Worm (Caenorhabditis elegans) whole organism, mixed stage, embryonic: ENCODE data around the gene T09D3.8.

Experiments used
- M03D4.4 ChIP-seq: sonication (generic microtip); optimal IDR thresholded peaks from 2 replicates; lab custom pipeline; 2017; ENCODE audit warnings: mild to moderate bottlenecking, missing genetic modification characterization, missing compliant biosample characterization
- blmp-1 ChIP-seq: fragments of 150-350 bp; optimal IDR thresholded peaks from 2 replicates; lab custom pipeline; 2014; ENCODE audit warnings: missing biosample characterization, missing genetic modification characterization
- ceh-39 ChIP-seq: fragments of 150-350 bp; optimal IDR thresholded peaks from 2 replicates; lab custom pipeline; 2014; ENCODE audit warnings: missing biosample characterization, missing genetic modification characterization
- ceh-43 ChIP-seq: fragments of 200-800 bp; sonication (Bioruptor generic); optimal IDR thresholded peaks from 2 replicates; lab custom pipeline; 2018; ENCODE audit warnings: mild to moderate bottlenecking, missing genetic modification characterization, moderate library complexity, missing compliant biosample characterization
- ceh-83 ChIP-seq: fragments of 200-800 bp; sonication (Bioruptor generic); optimal IDR thresholded peaks from 2 replicates; lab custom pipeline; 2018; ENCODE audit warnings: mild to moderate bottlenecking, missing genetic modification characterization, missing compliant biosample characterization
- ces-1 ChIP-seq: fragments of 150-350 bp; optimal IDR thresholded peaks from 2 replicates; lab custom pipeline; 2014; ENCODE audit warnings: missing biosample characterization, missing genetic modification reagents, missing genetic modification characterization
- cnd-1 ChIP-seq: fragments of 200-800 bp; sonication (Bioruptor generic); optimal IDR thresholded peaks from 2 replicates; lab custom pipeline; 2018; ENCODE audit warnings: mild to moderate bottlenecking, missing genetic modification characterization, missing compliant biosample characterization
- drap-1 ChIP-seq: fragments of 200-800 bp; sonication (Bioruptor generic); optimal IDR thresholded peaks from 3 replicates; lab custom pipeline; 2018; ENCODE audit warnings: mild to moderate bottlenecking, missing genetic modification characterization, missing compliant biosample characterization
- elt-1 ChIP-seq: sonication (generic microtip); optimal IDR thresholded peaks from 2 replicates; lab custom pipeline; 2017; ENCODE audit warnings: missing genetic modification characterization, mild to moderate bottlenecking, missing compliant biosample characterization, antibody characterized with exemption, moderate library complexity, borderline replicate concordance; ENCODE audit not compliant: insufficient read depth
- flh-1 ChIP-seq: fragments of 200-800 bp; sonication (Bioruptor generic); optimal IDR thresholded peaks from 2 replicates; lab custom pipeline; 2018; ENCODE audit warnings: mild to moderate bottlenecking, missing genetic modification characterization, moderate library complexity, missing compliant biosample characterization
- ham-2 ChIP-seq: fragments of 200-800 bp; sonication (Bioruptor generic); optimal IDR thresholded peaks from 2 replicates; lab custom pipeline; 2018; ENCODE audit warnings: mild to moderate bottlenecking, missing genetic modification characterization, missing compliant biosample characterization
- hlh-1 ChIP-seq: fragments of 150-350 bp; optimal IDR thresholded peaks from 2 replicates; lab custom pipeline; 2014; ENCODE audit warnings: missing biosample characterization, missing genetic modification reagents, missing genetic modification characterization
- lin-13 ChIP-seq: fragments of 150-350 bp; optimal IDR thresholded peaks from 2 replicates; lab custom pipeline; 2014; ENCODE audit warnings: missing biosample characterization, missing genetic modification characterization
- lin-32 ChIP-seq: fragments of 200-800 bp; sonication (Bioruptor generic); optimal IDR thresholded peaks from 2 replicates; lab custom pipeline; 2018; ENCODE audit warnings: mild to moderate bottlenecking, missing genetic modification characterization, missing compliant biosample characterization
- lsy-2 ChIP-seq: fragments of 150-350 bp; optimal IDR thresholded peaks from 2 replicates; lab custom pipeline; 2014; ENCODE audit warnings: missing biosample characterization, missing genetic modification characterization
- mab-5 ChIP-seq: fragments of 150-350 bp; optimal IDR thresholded peaks from 2 replicates; lab custom pipeline; 2014; ENCODE audit warnings: missing biosample characterization, missing genetic modification characterization
- mep-1 ChIP-seq: fragments of 150-350 bp; optimal IDR thresholded peaks from 2 replicates; lab custom pipeline; 2017; ENCODE audit warnings: missing biosample characterization, missing genetic modification reagents, missing genetic modification characterization, inconsistent platforms
- mls-2 ChIP-seq: sonication (generic microtip); optimal IDR thresholded peaks from 2 replicates; lab custom pipeline; 2016; ENCODE audit warnings: mild to moderate bottlenecking, missing genetic modification characterization, moderate library complexity, missing compliant biosample characterization
- nhr-12 ChIP-seq: fragments of 150-350 bp; optimal IDR thresholded peaks from 2 replicates; lab custom pipeline; 2014; ENCODE audit warnings: missing biosample characterization, missing genetic modification characterization
- nhr-2 ChIP-seq: fragments of 150-350 bp; optimal IDR thresholded peaks from 2 replicates; lab custom pipeline; 2014; ENCODE audit warnings: missing biosample characterization, missing genetic modification characterization
- nhr-237 ChIP-seq: fragments of 150-350 bp; optimal IDR thresholded peaks from 2 replicates; lab custom pipeline; 2014; ENCODE audit warnings: missing biosample characterization, missing genetic modification characterization
- nhr-28 ChIP-seq: fragments of 150-350 bp; optimal IDR thresholded peaks from 2 replicates; lab custom pipeline; 2014; ENCODE audit warnings: missing biosample characterization, missing genetic modification characterization
- nhr-76 ChIP-seq: sonication (generic microtip); optimal IDR thresholded peaks from 2 replicates; lab custom pipeline; 2017; ENCODE audit warnings: missing biosample characterization, missing genetic modification characterization
- pha-4 ChIP-seq: fragments of 150-350 bp; optimal IDR thresholded peaks from 2 replicates; lab custom pipeline; 2018; ENCODE audit warnings: missing biosample characterization, missing genetic modification reagents, missing genetic modification characterization
- snpc-4 ChIP-seq: fragments of 150-350 bp; optimal IDR thresholded peaks from 2 replicates; lab custom pipeline; 2014; ENCODE audit warnings: missing biosample characterization, missing genetic modification characterization
- tbx-8 ChIP-seq: fragments of 200-800 bp; sonication (Bioruptor generic); optimal IDR thresholded peaks from 2 replicates; lab custom pipeline; 2018; ENCODE audit warnings: mild to moderate bottlenecking, missing genetic modification characterization, moderate library complexity, missing compliant biosample characterization
- unc-120 ChIP-seq: sonication (generic microtip); optimal IDR thresholded peaks from 2 replicates; lab custom pipeline; 2017; ENCODE audit warnings: missing genetic modification characterization, missing compliant biosample characterization; ENCODE audit not compliant: poor library complexity, severe bottlenecking
- unc-39 ChIP-seq: fragments of 150-350 bp; optimal IDR thresholded peaks from 2 replicates; lab custom pipeline; 2014; ENCODE audit warnings: missing biosample characterization, missing genetic modification characterization
- unc-62 ChIP-seq: fragments of 150-350 bp; optimal IDR thresholded peaks from 2 replicates; lab custom pipeline; 2014; ENCODE audit warnings: missing biosample characterization, missing genetic modification reagents, missing genetic modification characterization
- zip-8 ChIP-seq: fragments of 150-350 bp; optimal IDR thresholded peaks from 2 replicates; lab custom pipeline; 2014; ENCODE audit warnings: missing biosample characterization, missing genetic modification characterization
- ztf-11 ChIP-seq: fragments of 150-350 bp; optimal IDR thresholded peaks from 2 replicates; lab custom pipeline; 2014; ENCODE audit warnings: missing biosample characterization, missing genetic modification characterization

T09D3.8 gene

DNA sequence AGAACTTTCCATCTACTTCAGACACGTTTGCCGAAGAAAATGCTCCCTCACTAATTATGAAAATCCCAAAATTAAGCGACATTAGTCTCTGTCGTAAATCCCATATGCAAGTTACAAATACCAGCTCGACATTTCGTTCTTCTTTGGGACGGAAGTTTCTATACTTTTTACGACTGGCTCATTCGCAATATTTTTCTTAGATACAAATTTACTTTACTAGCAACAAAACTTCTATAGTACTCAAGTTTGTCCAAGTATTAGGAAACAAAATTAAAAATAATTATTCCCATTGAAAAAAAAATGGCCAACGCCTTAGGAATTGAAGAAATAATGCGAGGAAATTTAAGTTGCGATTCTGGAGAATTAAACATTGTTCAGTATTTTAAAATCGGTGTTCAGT, 34.0 kb upstream of the T09D3.8 start, which contains the start of gene srg-26:
Gene srg-26, plus strand, starts transcription at position 301 of the 400 bp plus-strand sequence.
- TF ChIP-seq mls-2 (tag; lab: Kevin White, UChicago) (no peak), mep-1 (tag; lab: Kevin White, UChicago) (no peak), nhr-28 (tag; lab: Kevin White, UChicago) (no peak), blmp-1 (tag; lab: Kevin White, UChicago) (no peak), ztf-11 (no peak), pha-4 (no peak), nhr-237 (tag; lab: Kevin White, UChicago) (no peak), unc-39 (tag; lab: Kevin White, UChicago) (no peak), tbx-8 (GFP tag; lab: Kevin White, UChicago) (no peak)

DNA sequence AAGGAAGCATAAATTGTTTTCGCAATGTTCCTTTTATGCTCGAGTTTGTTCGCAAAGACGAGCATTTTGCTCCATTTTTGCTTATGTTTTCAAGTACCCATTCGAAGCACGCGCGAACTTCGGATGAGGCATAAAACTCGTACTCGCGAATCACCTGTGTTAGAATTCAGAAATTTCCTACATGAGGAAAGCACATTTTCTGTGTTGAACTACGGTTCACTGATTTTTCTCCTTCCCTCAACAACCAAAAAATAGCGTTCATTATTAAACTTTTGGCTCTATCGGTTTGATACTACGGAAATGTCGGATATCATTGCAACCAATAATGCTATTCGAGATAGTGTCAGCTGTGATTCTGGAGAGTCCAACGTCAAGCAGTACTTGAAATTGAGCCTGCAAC, 30.4 kb upstream of the T09D3.8 start, which contains the start of gene srg-28:
Gene srg-28, plus strand, starts transcription at position 301 of the 400 bp plus-strand sequence.
- TF ChIP-seq ceh-83 (GFP tag; lab: Kevin White, UChicago), result no peak
- no peak for TF ChIP-seq cnd-1 (tag; lab: Kevin White, UChicago)
- no peak for TF ChIP-seq unc-120
- no peak for TF ChIP-seq nhr-76 (tag; lab: Kevin White, UChicago)
- no peak for TF ChIP-seq nhr-12 (tag; lab: Kevin White, UChicago)
- no peak for TF ChIP-seq elt-1
- TF ChIP-seq unc-39 (tag; lab: Kevin White, UChicago), result no peak
- TF ChIP-seq ztf-11, result no peak
- TF ChIP-seq ham-2 (GFP tag; lab: Kevin White, UChicago), result no peak
- TF ChIP-seq hlh-1 (tag; lab: Kevin White, UChicago), result no peak
- TF ChIP-seq lsy-2 (tag; lab: Kevin White, UChicago), result no peak
- no peak for TF ChIP-seq unc-62 (GFP tag; lab: Kevin White, UChicago)
- no peak for TF ChIP-seq lin-32 (GFP tag; lab: Kevin White, UChicago)
- no peak for TF ChIP-seq ces-1 (GFP tag; lab: Kevin White, UChicago)
- TF ChIP-seq, all 35 proteins: peak for 0

DNA sequence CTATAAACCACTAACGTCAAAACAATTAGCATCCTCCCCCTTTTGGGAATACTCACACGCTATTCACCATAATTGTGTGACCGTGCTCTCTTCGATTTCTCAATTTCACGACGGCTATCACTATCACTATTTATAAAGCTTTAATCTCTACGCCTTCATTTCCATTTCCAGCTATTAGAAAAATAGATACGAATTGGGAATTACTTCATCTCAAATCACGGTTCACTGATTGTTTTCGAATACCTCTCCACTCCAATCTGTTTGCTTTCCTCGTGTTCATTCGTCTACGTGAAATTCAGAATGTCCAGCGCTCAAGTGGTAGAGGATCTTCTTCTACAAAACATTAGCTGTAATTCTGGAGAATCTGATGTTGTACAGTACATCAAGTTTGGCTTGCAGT, 28.1 kb upstream of the T09D3.8 start, which contains the start of gene srg-29:
Gene srg-29, plus strand, starts transcription at position 301 of the 400 bp plus-strand sequence.
- no peak for TF ChIP-seq M03D4.4 (tag; lab: Kevin White, UChicago)
- TF ChIP-seq ceh-43 (GFP tag; lab: Kevin White, UChicago), result no peak

DNA sequence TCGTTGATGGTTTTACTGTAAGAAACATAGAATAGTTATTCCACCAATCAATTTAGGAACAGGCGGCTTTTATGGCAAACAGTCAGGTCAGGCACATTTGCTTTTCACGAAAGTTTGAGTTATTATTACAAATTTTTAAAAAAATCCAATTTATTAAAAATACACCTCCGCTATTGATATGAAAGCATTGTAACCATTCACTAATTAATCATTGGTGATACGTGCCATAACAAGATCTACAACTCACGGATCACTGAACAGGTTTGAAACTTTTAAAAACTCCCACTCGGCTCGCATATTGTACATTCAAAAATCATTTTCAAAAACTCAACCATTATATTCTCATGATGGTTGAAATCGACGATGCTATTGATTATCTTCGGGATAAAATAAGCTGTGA, 25.5 kb upstream of the T09D3.8 start, which contains the start of gene srg-27:
Gene srg-27, plus strand, starts transcription at position 301 of the 400 bp plus-strand sequence.
- TF ChIP-seq ceh-83 (GFP tag; lab: Kevin White, UChicago), result no peak
- TF ChIP-seq ceh-39 (tag; lab: Kevin White, UChicago), result no peak
- no peak for TF ChIP-seq hlh-1 (tag; lab: Kevin White, UChicago)
- TF ChIP-seq cnd-1 (tag; lab: Kevin White, UChicago), result no peak
- TF ChIP-seq unc-39 (tag; lab: Kevin White, UChicago), result no peak
- no peak for TF ChIP-seq lsy-2 (tag; lab: Kevin White, UChicago)
- TF ChIP-seq ham-2 (GFP tag; lab: Kevin White, UChicago), result no peak
- no peak for TF ChIP-seq tbx-8 (GFP tag; lab: Kevin White, UChicago)
- no peak for TF ChIP-seq ceh-43 (GFP tag; lab: Kevin White, UChicago)
- no peak for TF ChIP-seq zip-8 (tag; lab: Kevin White, UChicago)
- TF ChIP-seq nhr-2, result no peak
- TF ChIP-seq mab-5 (tag; lab: Kevin White, UChicago), result no peak
- TF ChIP-seq nhr-28 (tag; lab: Kevin White, UChicago), result no peak
- TF ChIP-seq ces-1 (GFP tag; lab: Kevin White, UChicago), result no peak
- no peak for TF ChIP-seq drap-1
- no peak for TF ChIP-seq mep-1 (tag; lab: Kevin White, UChicago)

DNA sequence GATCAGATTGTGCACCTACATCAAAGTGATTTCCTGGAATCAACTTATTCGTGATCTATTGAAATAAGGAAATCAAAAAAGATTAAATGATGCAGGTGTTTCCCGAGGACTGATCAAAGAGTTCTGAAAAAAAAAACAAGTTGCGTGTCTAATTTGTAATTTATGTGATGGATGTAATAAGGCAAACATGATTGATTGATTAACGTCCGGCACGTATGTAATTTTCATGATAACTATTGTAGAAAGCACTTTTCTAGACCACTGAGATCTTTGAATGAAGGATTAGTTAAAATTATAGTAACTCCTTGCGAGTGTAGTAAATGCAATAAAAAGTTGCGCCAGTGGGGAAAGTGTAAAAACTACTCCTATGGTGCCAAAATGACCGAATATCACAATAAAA, 19.5 kb upstream of the T09D3.8 start, which contains the start of gene srg-25:
Gene srg-25, minus strand, starts transcription at position 101 of the 400 bp plus-strand sequence.
- TF ChIP-seq ceh-43 (GFP tag; lab: Kevin White, UChicago) (no peak), cnd-1 (tag; lab: Kevin White, UChicago) (no peak)
- TF ChIP-seq, all 35 proteins: peak for 0

DNA sequence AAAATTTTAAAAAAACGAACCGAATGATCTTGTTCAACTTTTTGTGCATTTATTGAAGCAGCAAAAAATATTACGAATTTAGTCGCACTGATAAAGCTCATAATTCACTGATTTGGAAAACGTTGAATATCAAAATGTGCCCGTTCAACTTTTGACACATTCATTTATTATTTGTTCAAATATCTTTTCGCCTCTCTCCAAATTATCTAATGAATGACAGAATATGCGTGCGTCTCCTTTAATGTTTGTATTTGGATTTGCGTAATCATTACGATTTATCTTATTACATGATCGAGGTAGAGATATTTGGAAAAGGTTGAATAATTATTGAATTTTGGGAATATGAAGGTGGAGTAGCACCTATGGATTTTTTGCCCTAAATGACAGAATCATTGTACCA, 15.5 kb upstream of the T09D3.8 start, which contains the start of gene T09D3.3:
Gene T09D3.3, minus strand, starts transcription at position 101 of the 400 bp plus-strand sequence.
- TF ChIP-seq unc-120 (no peak), pha-4 (no peak), lin-13 (tag; lab: Kevin White, UChicago) (no peak), ztf-11 (no peak), nhr-2 (no peak), flh-1 (GFP tag; lab: Kevin White, UChicago) (no peak), lsy-2 (tag; lab: Kevin White, UChicago) (no peak), snpc-4 (tag; lab: Kevin White, UChicago) (no peak)
- TF ChIP-seq, all 35 proteins: peak for 0
